5 worm cellular contexts compared by ENCODE assay signal in genomic region chrIV:8650696-8651095, ce11.
TF ChIP-seq lines count a peak whose summit lies in the region.

Gene C49C8.2, plus strand, starts transcription at chrIV:8651088.

TF ChIP-seq in whole organism, L1 larva, 84 proteins besides CTCF, POLR2A, EP300 and RAD21 (continues in another document):
- peak; percentile 45 for TF ChIP-seq dsc-1 (tag; optimal IDR thresholded peaks at IDR 0.05; lab: Kevin White, UChicago)
- TF ChIP-seq egl-27 (tag; optimal IDR thresholded peaks at IDR 0.05; lab: Kevin White, UChicago): no peak
- no peak for TF ChIP-seq fkh-8 (tag; optimal IDR thresholded peaks at IDR 0.05; lab: Kevin White, UChicago)
- peak in 1 of 2 experiments; percentile 30 for TF ChIP-seq lsy-2 (tag; optimal IDR thresholded peaks at IDR 0.05; lab: Kevin White, UChicago)
- TF ChIP-seq nhr-85 (tag; lab: Kevin White, UChicago): peak; percentile 20
- TF ChIP-seq dpl-1 (GFP tag; optimal IDR thresholded peaks at IDR 0.05; lab: Kevin White, UChicago): no peak
- peak in 1 of 2 experiments; percentile 48 for TF ChIP-seq lin-35 (GFP tag; optimal IDR thresholded peaks at IDR 0.05; lab: Kevin White, UChicago)
- TF ChIP-seq jun-1 (tag; optimal IDR thresholded peaks at IDR 0.05; lab: Kevin White, UChicago): no peak
- TF ChIP-seq lin-15B (tag; optimal IDR thresholded peaks at IDR 0.05; lab: Kevin White, UChicago): no peak
- TF ChIP-seq aly-2 (tag; optimal IDR thresholded peaks at IDR 0.05; lab: Kevin White, UChicago): no peak
- no peak for TF ChIP-seq mdl-1 (tag; optimal IDR thresholded peaks at IDR 0.05; lab: Kevin White, UChicago)
- TF ChIP-seq ceh-90 (tag; optimal IDR thresholded peaks at IDR 0.05; lab: Kevin White, UChicago): no peak
- peak in 1 of 2 experiments; percentile 29 for TF ChIP-seq efl-1 (optimal IDR thresholded peaks at IDR 0.05; lab: Kevin White, UChicago)
- no peak for TF ChIP-seq efl-1 (GFP tag; optimal IDR thresholded peaks at IDR 0.05 in 1 of 2; lab: Kevin White, UChicago)
- TF ChIP-seq nhr-84 (tag; optimal IDR thresholded peaks at IDR 0.05; lab: Kevin White, UChicago): no peak
- TF ChIP-seq lin-14 (GFP tag; optimal IDR thresholded peaks at IDR 0.05; lab: Kevin White, UChicago): no peak
- no peak for TF ChIP-seq isw-1 (GFP tag; IDR thresholded peaks at IDR 0.05; lab: Robert Waterston, UW)
- TF ChIP-seq blmp-1 (tag; optimal IDR thresholded peaks at IDR 0.05; lab: Kevin White, UChicago): peak; percentile 19
- TF ChIP-seq F16B12.6 (tag; optimal IDR thresholded peaks at IDR 0.05; lab: Kevin White, UChicago): no peak

TF ChIP-seq in whole organism, L2 larva, 48 proteins besides CTCF, POLR2A, EP300 and RAD21:
- peak; percentile 55 for TF ChIP-seq fos-1 (tag; optimal IDR thresholded peaks at IDR 0.05; lab: Kevin White, UChicago)
- peak; percentile 17 for TF ChIP-seq gmeb-1 (tag; optimal IDR thresholded peaks at IDR 0.05; lab: Kevin White, UChicago)
- TF ChIP-seq crh-2 (tag; optimal IDR thresholded peaks at IDR 0.05; lab: Kevin White, UChicago): peak; percentile 20
- peak; percentile 57 for TF ChIP-seq skn-1 (tag; optimal IDR thresholded peaks at IDR 0.05; lab: Kevin White, UChicago)
- no peak for TF ChIP-seq ceh-82 (tag; optimal IDR thresholded peaks at IDR 0.05; lab: Kevin White, UChicago)
- TF ChIP-seq C34F6.9 (tag; optimal IDR thresholded peaks at IDR 0.05; lab: Kevin White, UChicago): peak; percentile 20
- TF ChIP-seq unc-55 (GFP tag; optimal IDR thresholded peaks at IDR 0.05; lab: Kevin White, UChicago): no peak
- TF ChIP-seq lin-13 (GFP tag; optimal IDR thresholded peaks at IDR 0.05; lab: Kevin White, UChicago): no peak

TF ChIP-seq in whole organism, L3 larva, 47 proteins besides CTCF, POLR2A, EP300 and RAD21:
- peak; percentile 56 for TF ChIP-seq elt-2 (tag; optimal IDR thresholded peaks at IDR 0.05; lab: Kevin White, UChicago)
- TF ChIP-seq mdl-1 (tag; optimal IDR thresholded peaks at IDR 0.05; lab: Kevin White, UChicago): no peak
- TF ChIP-seq pha-4 (tag; optimal IDR thresholded peaks at IDR 0.05; lab: Kevin White, UChicago): peak; percentile 60

TF ChIP-seq in whole organism, L4 larva, 104 proteins besides CTCF, POLR2A, EP300 and RAD21:
- TF ChIP-seq zip-2 (tag; optimal IDR thresholded peaks at IDR 0.05; lab: Kevin White, UChicago) (no peak), dve-1 (tag; optimal IDR thresholded peaks at IDR 0.05; lab: Kevin White, UChicago; ENCODE audit: insufficient read depth) (peak; percentile 56), aha-1 (tag; lab: Kevin White, UChicago) (peak; percentile 57), hlh-11 (tag; optimal IDR thresholded peaks at IDR 0.05; lab: Kevin White, UChicago) (peak; percentile 51), nhr-6 (tag; optimal IDR thresholded peaks at IDR 0.05; lab: Kevin White, UChicago) (no peak), daf-16 (GFP tag; optimal IDR thresholded peaks at IDR 0.05; lab: Kevin White, UChicago) (no peak), daf-16 (tag; optimal IDR thresholded peaks at IDR 0.05; lab: Kevin White, UChicago) (peak; percentile 66), lin-15B (tag; optimal IDR thresholded peaks at IDR 0.05; lab: Kevin White, UChicago) (no peak), mxl-3 (GFP tag; optimal IDR thresholded peaks at IDR 0.05; lab: Kevin White, UChicago) (no peak), zfp-2 (tag; optimal IDR thresholded peaks at IDR 0.05; lab: Kevin White, UChicago) (no peak), unc-62 (GFP tag; optimal IDR thresholded peaks at IDR 0.05 in 1 of 2; lab: Kevin White, UChicago) (peak in 1 of 2 experiments; percentile 81), unc-62 (tag; optimal IDR thresholded peaks at IDR 0.05; lab: Kevin White, UChicago) (no peak), T20F7.1 (GFP tag; optimal IDR thresholded peaks at IDR 0.05; lab: Kevin White, UChicago) (peak; percentile 28), madf-9 (GFP tag; conservative IDR thresholded peaks at IDR 0.05; lab: Robert Waterston, UW) (no peak), zag-1 (tag; optimal IDR thresholded peaks at IDR 0.05; lab: Kevin White, UChicago) (no peak), F37D6.2 (tag; optimal IDR thresholded peaks at IDR 0.05; lab: Kevin White, UChicago) (no peak), set-16 (GFP tag; IDR thresholded peaks at IDR 0.05; lab: Robert Waterston, UW) (no peak), dmd-6 (GFP tag; IDR thresholded peaks at IDR 0.05; lab: Robert Waterston, UW) (peak; percentile 10; the same call in 1 of the 2 replicates), F49E8.2 (tag; optimal IDR thresholded peaks at IDR 0.05; lab: Kevin White, UChicago; ENCODE audit: borderline replicate concordance) (no peak), nhr-28 (tag; optimal IDR thresholded peaks at IDR 0.05; lab: Kevin White, UChicago) (peak; percentile 22)

TF ChIP-seq in whole organism, young adult, 124 proteins besides CTCF, POLR2A, EP300 and RAD21:
- TF ChIP-seq nhr-80 (tag; optimal IDR thresholded peaks at IDR 0.05; lab: Kevin White, UChicago): peak; percentile 34
- TF ChIP-seq dpl-1 (GFP tag; optimal IDR thresholded peaks at IDR 0.05; lab: Kevin White, UChicago): no peak
- no peak for TF ChIP-seq tbx-9 (tag; optimal IDR thresholded peaks at IDR 0.05; lab: Kevin White, UChicago; ENCODE audit: borderline replicate concordance)
